Worm (Caenorhabditis elegans): Measurements from ENCODE around the gene zgpa-1.

- no peak for TF ChIP-seq ztf-29 (GFP tag; IDR thresholded peaks at IDR 0.05)
- TF ChIP-seq klf-2 (GFP tag; conservative IDR thresholded peaks at IDR 0.05) = no peak
- no peak for TF ChIP-seq cog-1 (tag; optimal IDR thresholded peaks at IDR 0.05)
These were observed 38.4 kb downstream of the zgpa-1 start, which contains the start of the genes hcf-1 and swd-2.2 for ce11 chrIV:7774206-7774605.
